Fruit fly (Drosophila melanogaster) whole organism, embryonic: ENCODE results near the gene Ppm1.

Experiments used
- Atf6 ChIP-seq: fragments of 200-800 bp; sonication (Bioruptor generic); IDR thresholded peaks from 2 replicates; pipeline ENCODE4 v1.3.6; 2022; ENCODE audit warnings: missing biosample characterization, missing genetic modification characterization
- Bgb ChIP-seq: fragments of 200-800 bp; sonication (Bioruptor generic); IDR thresholded peaks from 2 replicates; pipeline ENCODE4 v1.3.6; 2022; ENCODE audit warnings: missing biosample characterization, missing genetic modification characterization; ENCODE audit not compliant: partially characterized antibody
- CG10959 ChIP-seq: fragments of 200-800 bp; sonication (Bioruptor generic); IDR thresholded peaks from 2 replicates; pipeline ENCODE4 v1.3.6; 2022; ENCODE audit warnings: missing biosample characterization, missing genetic modification characterization
- CG12071 ChIP-seq: fragments of 200-800 bp; sonication (Bioruptor generic); optimal IDR thresholded peaks from 3 replicates; lab custom pipeline; 2018; ENCODE audit warnings: missing biosample characterization, mild to moderate bottlenecking, missing genetic modification characterization
- CG12236 ChIP-seq: fragments of 200-800 bp; sonication (Bioruptor generic); optimal IDR thresholded peaks from 2 replicates; lab custom pipeline; 2016; ENCODE audit warnings: missing biosample characterization, missing genetic modification characterization
- CG14441 ChIP-seq: fragments of 200-800 bp; sonication (Bioruptor generic); IDR thresholded peaks from 2 replicates; pipeline ENCODE4 v1.3.6; 2022; ENCODE audit warnings: missing biosample characterization, missing genetic modification characterization
- CG16779 ChIP-seq: fragments of 200-800 bp; sonication (Bioruptor generic); IDR thresholded peaks from 2 replicates; pipeline ENCODE4 v1.3.6; 2022; ENCODE audit warnings: missing biosample characterization, missing genetic modification characterization
- CG17186 ChIP-seq: fragments of 200-800 bp; sonication (Bioruptor generic); optimal IDR thresholded peaks from 3 replicates; lab custom pipeline; 2017; ENCODE audit warnings: missing biosample characterization, missing genetic modification reagents, missing genetic modification characterization
- CG1832 ChIP-seq: fragments of 200-800 bp; sonication (Bioruptor generic); optimal IDR thresholded peaks from 2 replicates; lab custom pipeline; 2017; ENCODE audit warnings: missing biosample characterization, mild to moderate bottlenecking, missing genetic modification characterization, inconsistent platforms
- CG18476 ChIP-seq: fragments of 200-800 bp; sonication (Bioruptor generic); optimal IDR thresholded peaks from 2 replicates; lab custom pipeline; 2016; ENCODE audit warnings: missing biosample characterization, mild to moderate bottlenecking, missing genetic modification characterization
- CG2120 ChIP-seq: fragments of 200-800 bp; sonication (Bioruptor generic); optimal IDR thresholded peaks from 3 replicates; lab custom pipeline; 2016; ENCODE audit warnings: missing biosample characterization, missing genetic modification characterization
- CG2199 ChIP-seq: fragments of 200-800 bp; sonication (Bioruptor generic); IDR thresholded peaks from 3 replicates; pipeline ENCODE4 v1.3.6; 2022; ENCODE audit warnings: missing biosample characterization, missing genetic modification characterization
- CG31365 ChIP-seq: fragments of 200-800 bp; sonication (Bioruptor generic); optimal IDR thresholded peaks from 2 replicates; lab custom pipeline; 2018; ENCODE audit warnings: missing biosample characterization, mild to moderate bottlenecking, missing genetic modification characterization
- CG3847 ChIP-seq: fragments of 200-800 bp; sonication (Bioruptor generic); IDR thresholded peaks from 2 replicates; pipeline ENCODE4 v1.3.6; 2022; ENCODE audit warnings: missing biosample characterization, missing genetic modification characterization
- CG4360 ChIP-seq: fragments of 200-800 bp; sonication (Bioruptor generic); IDR thresholded peaks from 2 replicates; pipeline ENCODE4 v1.3.6; 2022; ENCODE audit warnings: missing biosample characterization, missing genetic modification characterization
- CG4730 ChIP-seq: fragments of 200-800 bp; sonication (Bioruptor generic); IDR thresholded peaks from 2 replicates; pipeline ENCODE4 v1.3.6; 2022; ENCODE audit warnings: missing biosample characterization, missing genetic modification characterization
- CG7556 ChIP-seq: fragments of 200-800 bp; sonication (Bioruptor generic); optimal IDR thresholded peaks from 2 replicates; lab custom pipeline; 2017; ENCODE audit warnings: missing biosample characterization, mild to moderate bottlenecking, missing genetic modification characterization
- CG7786 ChIP-seq: fragments of 200-800 bp; sonication (Bioruptor generic); optimal IDR thresholded peaks from 2 replicates; lab custom pipeline; 2016; ENCODE audit warnings: missing biosample characterization, missing genetic modification characterization
- CG8765 ChIP-seq: fragments of 200-800 bp; sonication (Bioruptor generic); IDR thresholded peaks from 2 replicates; pipeline ENCODE4 v1.3.6; 2022; ENCODE audit warnings: missing biosample characterization, missing genetic modification characterization
- CG8924 ChIP-seq: fragments of 200-800 bp; optimal IDR thresholded peaks from 3 replicates; lab custom pipeline; 2019; ENCODE audit warnings: missing biosample characterization, mild to moderate bottlenecking, missing genetic modification characterization, moderate library complexity
- Deaf1 ChIP-seq: fragments of 200-800 bp; optimal IDR thresholded peaks from 3 replicates; lab custom pipeline; 2019; ENCODE audit warnings: missing biosample characterization, mild to moderate bottlenecking, missing genetic modification characterization, moderate library complexity
- Dfd ChIP-seq, 2 experiments: fragments of >200 bp; optimal IDR thresholded peaks; 2 replicates each; lab custom pipeline; 2017; ENCODE audit warnings: missing biosample characterization in 2 of 2, missing genetic modification characterization in 2 of 2
- Doc2 ChIP-seq: fragments of 200-800 bp; sonication (Bioruptor generic); IDR thresholded peaks from 2 replicates; pipeline ENCODE4 v1.3.6; 2022; ENCODE audit warnings: missing biosample characterization, missing genetic modification characterization
- HLHmδ ChIP-seq: fragments of 200-800 bp; sonication (Bioruptor generic); optimal IDR thresholded peaks from 2 replicates; lab custom pipeline; 2018; ENCODE audit warnings: missing biosample characterization, mild to moderate bottlenecking, missing genetic modification characterization, moderate library complexity
- Hr3 ChIP-seq: fragments of 200-800 bp; sonication (Bioruptor generic); optimal IDR thresholded peaks from 3 replicates; lab custom pipeline; 2016; ENCODE audit warnings: missing biosample characterization, missing genetic modification characterization
- Hr39 ChIP-seq: fragments of >200 bp; optimal IDR thresholded peaks from 2 replicates; lab custom pipeline; 2017
- MBD-R2 ChIP-seq: fragments of 200-800 bp; sonication (Bioruptor generic); IDR thresholded peaks from 2 replicates; pipeline ENCODE4 v1.3.6; 2022; ENCODE audit warnings: missing biosample characterization, missing genetic modification characterization
- NC2α ChIP-seq: fragments of 200-800 bp; sonication (Bioruptor generic); optimal IDR thresholded peaks from 2 replicates; lab custom pipeline; 2016; ENCODE audit warnings: missing biosample characterization, missing genetic modification characterization
- Sin3A ChIP-seq: fragments of >200 bp; optimal IDR thresholded peaks from 2 replicates; lab custom pipeline; 2018
- Vsx1 ChIP-seq: fragments of 200-800 bp; sonication (Bioruptor generic); optimal IDR thresholded peaks from 2 replicates; lab custom pipeline; 2017; ENCODE audit warnings: missing biosample characterization, mild to moderate bottlenecking, missing genetic modification characterization, missing genetic modification reagents
- bcd ChIP-seq: fragments of 200-800 bp; sonication (Bioruptor generic); optimal IDR thresholded peaks from 2 replicates; lab custom pipeline; 2017; ENCODE audit warnings: missing biosample characterization, mild to moderate bottlenecking, missing genetic modification characterization
- dan ChIP-seq: fragments of 200-800 bp; sonication (Bioruptor generic); IDR thresholded peaks from 2 replicates; pipeline ENCODE4 v1.3.6; 2022; ENCODE audit warnings: missing biosample characterization, missing genetic modification characterization
- dpn ChIP-seq, 2 experiments: fragments of 200-800 bp; sonication (Bioruptor generic); optimal IDR thresholded peaks; 3 replicates each; lab custom pipeline; 2016; ENCODE audit warnings: missing biosample characterization in 2 of 2, missing genetic modification characterization in 2 of 2
- fd64A ChIP-seq: fragments of 200-800 bp; sonication (Bioruptor generic); optimal IDR thresholded peaks from 3 replicates; lab custom pipeline; 2018; ENCODE audit warnings: missing biosample characterization, mild to moderate bottlenecking, missing genetic modification characterization
- gcm ChIP-seq: fragments of 200-800 bp; sonication (Bioruptor generic); optimal IDR thresholded peaks from 2 replicates; lab custom pipeline; 2019; ENCODE audit warnings: missing biosample characterization, mild to moderate bottlenecking, missing genetic modification characterization, moderate library complexity
- gro ChIP-seq: fragments of 200-800 bp; sonication (Bioruptor generic); optimal IDR thresholded peaks from 2 replicates; lab custom pipeline; 2016; ENCODE audit warnings: missing biosample characterization, missing genetic modification characterization
- hbn ChIP-seq: fragments of 200-800 bp; sonication (Bioruptor generic); IDR thresholded peaks from 2 replicates; pipeline ENCODE4 v1.3.6; 2022; ENCODE audit warnings: missing biosample characterization, missing genetic modification characterization; ENCODE audit not compliant: partially characterized antibody
- nom ChIP-seq: fragments of 200-800 bp; sonication (Bioruptor generic); optimal IDR thresholded peaks from 2 replicates; lab custom pipeline; 2017; ENCODE audit warnings: missing biosample characterization, missing genetic modification characterization, mild to moderate bottlenecking, moderate library complexity, missing genetic modification reagents
- otp ChIP-seq: fragments of 200-800 bp; sonication (Bioruptor generic); IDR thresholded peaks from 3 replicates; pipeline ENCODE4, ENCODE4 v1.3.6; 2022; ENCODE audit warnings: missing biosample characterization, missing genetic modification characterization
- pnt ChIP-seq: fragments of 200-800 bp; sonication (Bioruptor generic); optimal IDR thresholded peaks from 3 replicates; lab custom pipeline; 2016; ENCODE audit warnings: missing biosample characterization, missing genetic modification characterization
- shn ChIP-seq: fragments of 200-800 bp; sonication (Bioruptor generic); optimal IDR thresholded peaks from 3 replicates; lab custom pipeline; 2016; ENCODE audit warnings: missing biosample characterization, missing genetic modification characterization
- sna ChIP-seq: fragments of 200-800 bp; sonication (Bioruptor generic); IDR thresholded peaks from 2 replicates; pipeline ENCODE4 v1.3.6; 2022; ENCODE audit warnings: missing biosample characterization, missing genetic modification characterization; ENCODE audit not compliant: partially characterized antibody
- sqz ChIP-seq: fragments of 200-800 bp; sonication (Bioruptor generic); optimal IDR thresholded peaks from 3 replicates; lab custom pipeline; 2018; ENCODE audit warnings: missing biosample characterization, mild to moderate bottlenecking, missing genetic modification characterization
- stwl ChIP-seq: fragments of 200-800 bp; sonication (Bioruptor generic); optimal IDR thresholded peaks from 3 replicates; lab custom pipeline; 2018; ENCODE audit warnings: missing biosample characterization, mild to moderate bottlenecking, missing genetic modification characterization, moderate library complexity
- sug ChIP-seq: fragments of 200-800 bp; optimal IDR thresholded peaks from 2 replicates; lab custom pipeline; 2019; ENCODE audit warnings: missing biosample characterization, mild to moderate bottlenecking, missing genetic modification characterization, moderate library complexity
- tgo ChIP-seq: fragments of 200-800 bp; sonication (Bioruptor generic); IDR thresholded peaks from 3 replicates; pipeline ENCODE4 v1.3.6; 2022; ENCODE audit warnings: missing biosample characterization, missing genetic modification characterization
- trem ChIP-seq: fragments of 200-800 bp; optimal IDR thresholded peaks from 3 replicates; lab custom pipeline; 2019; ENCODE audit warnings: missing biosample characterization, mild to moderate bottlenecking, missing genetic modification characterization, moderate library complexity
- twi ChIP-seq: fragments of 200-800 bp; optimal IDR thresholded peaks from 2 replicates; lab custom pipeline; 2019; ENCODE audit warnings: missing biosample characterization, mild to moderate bottlenecking, missing genetic modification characterization, moderate library complexity

Ppm1 gene

DNA sequence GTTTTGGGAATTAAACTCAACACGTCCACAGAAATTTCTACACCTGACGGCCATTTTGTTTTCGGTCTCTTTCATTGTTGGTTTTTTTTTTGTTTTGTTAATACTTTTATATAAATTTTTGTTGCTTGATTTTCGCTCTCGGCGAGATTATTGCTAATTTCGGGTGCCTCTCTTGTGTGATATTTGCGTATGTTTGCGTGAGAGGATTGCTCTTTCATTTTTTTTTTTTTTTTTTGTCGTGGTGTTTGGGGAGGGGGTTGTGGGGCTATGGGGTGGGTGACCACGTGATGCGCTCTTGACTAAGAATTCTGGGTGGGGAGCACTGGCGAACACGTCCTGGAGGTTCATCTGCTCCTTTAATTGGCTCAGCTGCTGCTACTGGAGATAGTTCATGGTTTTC, 44.8 kb downstream of the Ppm1 start (continued):
- TF ChIP-seq CG12071 (no peak), CG8765 (no peak), Bgb (GFP tag; lab: Robert Waterston, UW) (peak; percentile 29; the same call in 1 of the 2 replicates)

DNA sequence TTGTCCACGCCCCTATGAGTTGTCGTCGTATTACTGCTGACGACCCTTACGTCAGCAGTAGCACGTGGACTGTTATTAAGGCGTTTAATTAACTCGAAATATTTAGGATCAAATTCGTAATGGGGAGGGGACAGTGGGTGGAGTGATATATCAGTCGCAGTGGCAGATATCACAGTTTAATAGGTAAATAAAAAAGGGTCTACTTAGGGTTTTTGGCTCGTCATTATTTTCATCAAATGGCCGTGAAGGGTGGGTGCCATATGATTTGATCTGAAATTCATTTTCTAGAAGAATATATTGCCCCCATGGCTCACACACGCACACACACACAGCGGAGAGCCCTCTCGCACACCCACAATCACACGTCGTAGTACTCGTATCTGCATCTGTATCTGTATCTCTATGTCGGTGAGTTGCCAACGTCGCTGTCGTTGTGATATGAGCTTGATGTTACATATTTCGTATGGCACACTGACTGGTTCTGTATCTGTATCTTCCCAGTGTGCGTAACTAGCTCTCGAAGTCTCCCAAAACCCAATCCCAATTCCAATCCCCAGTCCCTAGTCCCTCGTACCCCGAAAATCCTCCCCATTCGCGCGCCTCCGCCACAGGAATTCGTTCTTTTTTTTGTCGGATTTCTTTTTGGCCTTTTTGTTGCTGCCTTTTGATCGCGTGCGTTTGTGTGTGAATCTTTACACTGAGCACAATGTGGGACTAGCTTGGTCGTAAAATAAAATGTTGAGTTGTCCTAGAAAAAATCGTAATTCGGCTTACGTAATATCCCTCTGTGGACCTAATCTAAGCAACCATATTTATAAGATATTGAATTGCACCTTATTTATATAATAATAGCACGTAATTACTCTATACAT, 45.6 kb downstream of the Ppm1 start:
- TF ChIP-seq CG2120 (GFP tag; lab: Kevin White, UChicago) (peak; percentile 21), Vsx1 (no peak), CG2199 (peak; percentile 66; the same call in 1 of the 3 replicates), HLHmδ (GFP tag; lab: Kevin White, UChicago) (peak; percentile 47), sqz (GFP tag; lab: Kevin White, UChicago) (peak; percentile 66), Hr39 (lab: Kevin White, UChicago) (no peak), otp (GFP tag; lab: Robert Waterston, UW) (peak; percentile 8; the same call in 2 of the 3 replicates), CG7556 (GFP tag; lab: Kevin White, UChicago) (no peak), CG4730 (peak; percentile 34; the same call in 1 of the 2 replicates), sug (peak; percentile 65), pnt (no peak), CG12236 (GFP tag; lab: Kevin White, UChicago) (no peak), trem (tag; lab: Kevin White, UChicago) (no peak), Deaf1 (tag; lab: Kevin White, UChicago) (peak; percentile 81), CG7786 (GFP tag; lab: Kevin White, UChicago) (no peak), twi (tag; lab: Kevin White, UChicago) (no peak), CG16779 (GFP tag; lab: Robert Waterston, UW) (0 out of 2 replicates have a peak, but pooled peaks have one; percentile 29), CG18476 (GFP tag; lab: Kevin White, UChicago) (no peak), nom (GFP tag; lab: Kevin White, UChicago) (peak; percentile 95), Dfd (GFP tag; optimal IDR thresholded peaks at IDR 0.05; lab: Kevin White, UChicago) (no peak), dpn (GFP tag; optimal IDR thresholded peaks at IDR 0.05; lab: Kevin White, UChicago) (peak; percentile 39 to 40), CG4360 (GFP tag; lab: Robert Waterston, UW) (peak; percentile 52; the same call in 1 of the 2 replicates), CG14441 (GFP tag; lab: Robert Waterston, UW) (peak; percentile 63; the same call in 1 of the 2 replicates), CG10959 (no peak), Sin3A (lab: Kevin White, UChicago) (no peak), tgo (peak; percentile 67), shn (peak; percentile 4), sna (GFP tag; lab: Robert Waterston, UW) (no peak), CG31365 (tag; lab: Kevin White, UChicago) (peak; percentile 10), dan (GFP tag; lab: Robert Waterston, UW) (no peak), bcd (GFP tag; lab: Kevin White, UChicago) (peak; percentile 52), gro (GFP tag; lab: Kevin White, UChicago) (no peak), NC2α (GFP tag; lab: Kevin White, UChicago) (no peak), Atf6 (GFP tag; lab: Robert Waterston, UW) (peak; percentile 56; the same call in 1 of the 2 replicates), fd64A (no peak), Bgb (GFP tag; lab: Robert Waterston, UW) (no peak; the same call in 1 of the 2 replicates), MBD-R2 (GFP tag; lab: Robert Waterston, UW) (0 out of 2 replicates have a peak, but pooled peaks have one; percentile 22), CG17186 (GFP tag; lab: Kevin White, UChicago) (no peak), stwl (no peak), gcm (GFP tag; lab: Kevin White, UChicago) (peak; percentile 22), Doc2 (GFP tag; lab: Robert Waterston, UW) (no peak), CG8924 (tag; lab: Kevin White, UChicago) (no peak), CG3847 (GFP tag; lab: Robert Waterston, UW) (peak; percentile 57), Hr3 (GFP tag; lab: Kevin White, UChicago) (peak; percentile 30), hbn (GFP tag; lab: Robert Waterston, UW) (no peak), CG1832 (GFP tag; lab: Kevin White, UChicago) (no peak)
